Worm (Caenorhabditis elegans): ENCODE measurements around the gene F14F8.14.

F14F8.14 gene

ce11 chrV:16617462-16617861 is 49.1 kb downstream of the F14F8.14 start, which contains the start of gene Y70C5A.4:
Y70C5A.4 (plus strand) TSS chrV:16617762.
- TF ChIP-seq madf-5 (GFP tag; IDR thresholded peaks at IDR 0.05) = no peak
- TF ChIP-seq mes-2 (tag; optimal IDR thresholded peaks at IDR 0.05; ENCODE audit: poor library complexity, severe bottlenecking) = no peak
- TF ChIP-seq ces-1 (GFP tag; optimal IDR thresholded peaks at IDR 0.05) = no peak

Measured in whole organism, L4 larva.